Fruit fly (Drosophila melanogaster) whole organism, wandering third instar larva: Measurements from ENCODE around the gene dpr16.

Experiments
- Jra ChIP-seq: sonication (Bioruptor generic); optimal IDR thresholded peaks from 2 replicates; lab custom pipeline; 2016; ENCODE audit warnings: missing biosample characterization, missing genetic modification characterization
- OdsH ChIP-seq: fragments of 200-800 bp; sonication (Bioruptor generic); optimal IDR thresholded peaks from 2 replicates; lab custom pipeline; 2016; ENCODE audit warnings: missing biosample characterization, mild to moderate bottlenecking, missing genetic modification characterization
- Rel ChIP-seq, 2 experiments: fragments of 200-800 bp; sonication (Bioruptor generic) in 1 of 2; optimal IDR thresholded peaks; 2 replicates in 1 of 2; 3 replicates in 1 of 2; lab custom pipeline; 2016 to 2019; ENCODE audit warnings: mild to moderate bottlenecking in 2 of 2, missing biosample characterization in 2 of 2, missing genetic modification characterization in 2 of 2, moderate library complexity in 1 of 2
- Sp1 ChIP-seq: fragments of 200-800 bp; sonication (Bioruptor generic); optimal IDR thresholded peaks from 3 replicates; lab custom pipeline; 2019; ENCODE audit warnings: missing biosample characterization, mild to moderate bottlenecking, missing genetic modification characterization, moderate library complexity
- br ChIP-seq: fragments of 200-800 bp; sonication (Bioruptor generic); optimal IDR thresholded peaks from 2 replicates; lab custom pipeline; 2016; ENCODE audit warnings: missing biosample characterization, missing genetic modification characterization
- dsf ChIP-seq: sonication (Bioruptor generic); optimal IDR thresholded peaks from 2 replicates; lab custom pipeline; 2016; ENCODE audit warnings: missing biosample characterization, missing genetic modification characterization, borderline replicate concordance
- jim ChIP-seq: fragments of 175-275, 200-325 bp; sonication (Bioruptor generic); optimal IDR thresholded peaks from 2 replicates; lab custom pipeline; 2016; ENCODE audit warnings: missing biosample characterization, mild to moderate bottlenecking, missing genetic modification characterization
- psq ChIP-seq: fragments of 200-800 bp; sonication (Bioruptor generic); optimal IDR thresholded peaks from 3 replicates; lab custom pipeline; 2017; ENCODE audit warnings: missing biosample characterization, mild to moderate bottlenecking, missing genetic modification characterization, moderate library complexity
- rgr ChIP-seq: fragments of 200-800 bp; sonication (Bioruptor generic); optimal IDR thresholded peaks from 3 replicates; lab custom pipeline; 2016; ENCODE audit warnings: missing biosample characterization, mild to moderate bottlenecking, missing genetic modification characterization

- no peak for TF ChIP-seq psq (GFP tag; lab: Kevin White, UChicago)
- TF ChIP-seq br (GFP tag; lab: Kevin White, UChicago) = no peak
- TF ChIP-seq Rel (GFP tag; optimal IDR thresholded peaks at IDR 0.05; lab: Kevin White, UChicago) = no peak
- TF ChIP-seq Rel (tag; optimal IDR thresholded peaks at IDR 0.05; lab: Kevin White, UChicago) = no peak
- TF ChIP-seq dsf (GFP tag; lab: Kevin White, UChicago) = no peak
- TF ChIP-seq Jra (GFP tag; lab: Kevin White, UChicago) = no peak
- TF ChIP-seq jim = no peak
- TF ChIP-seq OdsH (GFP tag; lab: Kevin White, UChicago) = no peak
- no peak for TF ChIP-seq Sp1
- no peak for TF ChIP-seq rgr (GFP tag; lab: Kevin White, UChicago)
Measured at dm6 chr3R:5124928-5125327, 25.8 kb upstream of the dpr16 start.
